Worm (Caenorhabditis elegans): ENCODE results near the gene F07E5.9.

F07E5.9 gene

DNA sequence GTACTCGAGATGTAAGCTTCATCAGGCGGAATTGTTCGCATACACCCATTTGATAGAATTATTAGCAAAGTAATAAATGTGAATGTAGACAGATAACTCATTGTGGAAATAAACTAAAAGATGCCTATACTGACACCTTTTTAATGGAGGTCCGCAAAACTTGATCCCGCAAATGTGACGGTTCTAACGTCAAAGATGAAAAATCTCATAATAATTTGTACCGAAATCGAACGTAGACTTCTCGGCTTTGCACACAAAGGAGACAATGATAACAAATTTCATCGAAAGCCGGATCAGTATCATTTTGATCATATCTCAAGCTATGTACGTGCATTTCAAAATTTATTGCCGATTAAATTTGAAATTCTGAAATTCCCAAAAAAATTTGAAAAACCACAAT, 28.0 kb upstream of the F07E5.9 start, which contains the start of gene R52.4:
R52.4 (minus strand) TSS at position 101 of the 400 bp plus-strand sequence.
- TF ChIP-seq nhr-11 (tag; optimal IDR thresholded peaks at IDR 0.05) (no peak), nhr-43 (tag; optimal IDR thresholded peaks at IDR 0.05; ENCODE audit: poor library complexity, severe bottlenecking) (no peak), nhr-25 (tag; optimal IDR thresholded peaks at IDR 0.05) (no peak)

DNA sequence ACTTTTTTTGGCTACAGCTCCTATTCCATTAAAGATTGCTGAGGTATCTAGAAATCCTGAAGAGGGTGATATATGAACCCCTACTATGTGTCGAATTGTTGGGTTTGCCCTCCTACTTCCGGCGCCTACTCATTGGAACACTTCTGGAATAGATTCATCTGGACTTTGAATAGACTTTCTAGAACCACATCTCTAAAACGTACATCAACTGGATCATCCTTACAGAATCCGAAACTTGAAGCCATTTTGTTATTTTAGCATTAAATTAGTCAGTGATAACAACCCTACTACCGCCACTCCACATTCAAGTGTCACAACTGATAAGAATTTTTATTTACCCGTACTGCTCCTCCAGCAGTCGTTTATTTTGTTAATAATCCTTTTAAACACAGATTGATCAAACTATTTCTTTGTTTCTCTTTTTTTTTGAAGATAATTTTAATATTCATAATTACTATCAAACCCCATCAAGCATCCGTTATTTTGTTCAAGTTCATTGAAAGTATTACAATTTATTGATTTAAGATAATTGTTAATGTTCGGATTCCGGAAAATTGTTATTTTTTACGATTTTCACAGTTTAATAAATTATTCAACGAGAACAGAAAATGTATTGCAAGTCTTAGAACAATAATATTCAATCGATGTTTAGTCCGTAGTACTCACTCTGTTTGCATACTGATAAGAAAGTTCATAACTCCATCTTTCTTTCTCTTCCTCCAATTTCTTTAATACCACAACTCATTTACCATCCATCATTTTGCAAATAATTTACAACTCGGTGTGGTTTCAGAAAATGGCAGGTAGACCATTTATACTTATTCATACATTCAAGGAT, 19.0 kb upstream of the F07E5.9 start, which contains the start of gene math-42:
math-42 (plus strand) TSS at position 788 of the 838 bp plus-strand sequence.
- no peak for TF ChIP-seq jun-1 (tag; optimal IDR thresholded peaks at IDR 0.05)
- TF ChIP-seq egl-5 (tag; optimal IDR thresholded peaks at IDR 0.05), result no peak
- TF ChIP-seq elt-2 (tag; optimal IDR thresholded peaks at IDR 0.05), result peak; percentile 60

DNA sequence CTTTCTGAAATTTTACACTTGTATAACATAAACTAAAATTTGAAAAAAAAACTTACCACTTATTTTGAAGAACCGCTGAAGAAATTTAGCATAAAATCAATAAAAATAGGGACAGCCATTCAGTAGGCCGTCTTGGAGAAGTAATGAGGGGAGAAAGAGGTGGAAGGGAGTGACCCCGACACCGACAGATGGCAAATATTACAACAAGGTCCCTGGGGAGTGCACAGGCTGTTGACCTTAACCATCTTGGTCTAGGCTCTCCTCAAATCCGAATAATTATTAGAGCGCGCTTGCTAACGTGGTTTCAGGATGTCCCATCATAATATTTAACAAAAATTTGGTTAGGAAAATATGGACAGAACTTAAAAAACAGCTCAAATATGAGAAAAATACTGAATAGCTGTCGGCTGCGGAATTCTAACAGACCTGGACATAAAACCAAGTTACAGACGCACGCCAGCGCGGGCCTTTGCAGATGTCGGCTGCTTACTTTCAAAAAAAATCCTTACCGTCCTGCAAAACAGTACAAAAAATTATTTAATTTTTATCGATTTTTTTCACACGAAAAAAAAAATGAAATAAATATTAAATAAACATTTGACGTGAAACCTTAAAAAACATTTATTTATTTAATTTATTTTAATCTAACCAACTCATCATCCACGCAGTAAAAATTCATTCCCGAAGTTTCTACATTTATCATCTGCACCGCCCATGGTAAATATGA, 14.8 kb upstream of the F07E5.9 start, which contains the start of gene T16A1.2:
T16A1.2 (plus strand) TSS at position 677 of the 727 bp plus-strand sequence.
- no peak for TF ChIP-seq elt-1 (tag; optimal IDR thresholded peaks at IDR 0.05)
- no peak for TF ChIP-seq fos-1 (tag; optimal IDR thresholded peaks at IDR 0.05)

DNA sequence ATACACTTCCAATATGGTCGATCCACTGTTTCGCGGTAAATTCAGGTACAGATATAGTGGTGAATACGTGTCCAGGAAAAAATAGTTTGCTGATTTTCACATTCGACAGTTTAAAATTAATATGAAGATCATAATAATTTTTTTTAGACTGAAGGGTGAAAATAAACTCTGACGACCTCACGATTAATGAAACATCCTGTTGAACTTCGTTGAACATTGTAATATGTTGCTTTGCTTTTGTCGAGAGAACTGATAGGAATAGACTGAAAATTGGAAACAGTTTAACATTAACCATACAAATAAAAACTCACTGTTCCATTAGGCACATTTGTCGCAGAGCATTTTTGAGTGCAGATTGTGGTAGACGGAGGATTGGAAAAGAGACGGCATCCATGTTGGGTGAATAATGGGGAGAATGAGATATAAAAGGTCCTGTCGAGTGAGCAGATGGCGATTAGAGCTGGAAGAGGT, 13.2 kb upstream of the F07E5.9 start, which contains the start of gene fbxb-37:
fbxb-37 (minus strand) TSS at position 421 of the 471 bp plus-strand sequence.
- TF ChIP-seq R02D3.7 (tag; optimal IDR thresholded peaks at IDR 0.05) (no peak), ceh-28 (tag; optimal IDR thresholded peaks at IDR 0.05) (no peak), fkh-10 (GFP tag; optimal IDR thresholded peaks at IDR 0.05) (no peak), ceh-16 (tag; optimal IDR thresholded peaks at IDR 0.05) (no peak), lin-15B (tag; optimal IDR thresholded peaks at IDR 0.05) (no peak), zag-1 (tag; optimal IDR thresholded peaks at IDR 0.05) (no peak), egl-5 (tag; optimal IDR thresholded peaks at IDR 0.05) (no peak), mdl-1 (tag; optimal IDR thresholded peaks at IDR 0.05) (no peak), ztf-11 (tag; optimal IDR thresholded peaks at IDR 0.05) (no peak), nhr-25 (tag; optimal IDR thresholded peaks at IDR 0.05) (no peak), nfya-1 (tag; optimal IDR thresholded peaks at IDR 0.05; ENCODE audit: insufficient read depth) (no peak), jun-1 (tag; optimal IDR thresholded peaks at IDR 0.05) (no peak)

ce11 chrII:2091972-2092371, 11.6 kb upstream of the F07E5.9 start, which contains the start of gene T16A1.10:
T16A1.10 (minus strand) TSS chrII:2092094.
- TF ChIP-seq egl-27 (tag; optimal IDR thresholded peaks at IDR 0.05) (no peak), nhr-25 (tag; optimal IDR thresholded peaks at IDR 0.05) (no peak), pqm-1 (tag; optimal IDR thresholded peaks at IDR 0.05) (no peak), fos-1 (tag; optimal IDR thresholded peaks at IDR 0.05) (no peak), ceh-28 (tag; optimal IDR thresholded peaks at IDR 0.05) (no peak), ama-1 (optimal IDR thresholded peaks at IDR 0.05) (no peak), nhr-76 (tag; optimal IDR thresholded peaks at IDR 0.05) (no peak), zag-1 (tag; optimal IDR thresholded peaks at IDR 0.05) (no peak), eor-1 (tag; optimal IDR thresholded peaks at IDR 0.05) (no peak), mml-1 (tag; optimal IDR thresholded peaks at IDR 0.05) (no peak), lin-15B (tag; optimal IDR thresholded peaks at IDR 0.05) (no peak)

- TF ChIP-seq jun-1 (tag; optimal IDR thresholded peaks at IDR 0.05) (peak; percentile 23), fos-1 (tag; optimal IDR thresholded peaks at IDR 0.05) (no peak), pqm-1 (tag; optimal IDR thresholded peaks at IDR 0.05) (peak; percentile 96), elt-2 (tag; optimal IDR thresholded peaks at IDR 0.05) (peak; percentile 95), egl-27 (tag; optimal IDR thresholded peaks at IDR 0.05) (no peak)
Observed at ce11 chrII:2090605-2091004, 10.3 kb upstream of the F07E5.9 start, which contains the start of gene trpl-5. trpl-5 (minus strand) TSS chrII:2090636.

DNA sequence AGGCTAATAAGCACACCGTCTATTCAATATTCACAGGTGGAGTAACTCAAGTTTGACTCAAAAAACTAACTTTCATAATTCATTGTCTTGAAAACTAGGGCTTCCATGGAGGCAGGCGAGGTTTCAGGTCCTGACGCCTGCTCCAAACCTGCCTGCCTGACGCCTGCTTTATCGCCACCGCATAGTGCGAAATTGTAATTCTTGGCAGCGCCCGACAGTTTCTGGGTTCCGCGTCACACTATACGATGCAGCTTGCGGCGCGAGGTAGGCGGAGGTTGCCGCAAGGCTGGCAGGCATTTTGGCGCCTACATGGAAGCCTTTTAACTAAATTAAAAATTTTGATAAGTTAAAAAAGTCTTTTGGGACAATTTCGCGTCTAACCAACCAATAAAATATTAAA, 6.9 kb upstream of the F07E5.9 start:
- TF ChIP-seq elt-3 (tag; optimal IDR thresholded peaks at IDR 0.05), result no peak
- no peak for TF ChIP-seq nhr-23 (tag; optimal IDR thresholded peaks at IDR 0.05)
- no peak for TF ChIP-seq fkh-2 (tag; optimal IDR thresholded peaks at IDR 0.05)
- no peak for TF ChIP-seq elt-1 (tag; optimal IDR thresholded peaks at IDR 0.05)
- no peak for TF ChIP-seq egl-27 (tag; optimal IDR thresholded peaks at IDR 0.05)
- TF ChIP-seq jun-1 (tag; optimal IDR thresholded peaks at IDR 0.05), result no peak
- TF ChIP-seq hmg-11 (tag; optimal IDR thresholded peaks at IDR 0.05), result no peak

Measured in whole organism, L3 larva.